Worm (Caenorhabditis elegans): ENCODE results near the gene B0252.3.

B0252.3 gene

DNA sequence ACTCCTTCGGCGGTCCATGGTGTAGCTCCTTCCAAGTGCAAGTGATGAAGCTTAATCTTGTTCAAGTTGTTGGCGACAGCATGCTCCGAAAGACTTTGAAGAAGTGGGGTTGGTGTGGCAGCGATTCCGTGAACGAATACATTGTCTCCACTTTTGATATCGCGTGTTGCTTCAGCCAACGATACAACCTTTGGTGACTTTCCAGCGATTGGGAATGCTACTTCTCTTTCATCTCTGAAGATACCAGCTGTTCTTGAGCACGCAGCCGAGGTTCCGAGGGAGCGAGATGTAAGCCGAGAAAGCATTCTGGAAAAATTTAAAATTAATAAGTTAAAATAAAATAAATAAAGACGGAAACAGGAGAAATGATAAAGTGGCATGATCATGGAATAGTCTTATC, 17.5 kb downstream of the B0252.3 start, which contains the start of gene acer-1:
TSS of gene acer-1 (minus strand) at position 306 of the 400 bp plus-strand sequence.
- no peak for TF ChIP-seq unc-62 (GFP tag; optimal IDR thresholded peaks at IDR 0.05)
- TF ChIP-seq elt-3 (tag; optimal IDR thresholded peaks at IDR 0.05) = no peak
- TF ChIP-seq bed-3 (GFP tag; optimal IDR thresholded peaks at IDR 0.05) = no peak
- no peak for TF ChIP-seq mep-1 (tag; optimal IDR thresholded peaks at IDR 0.05)
- no peak for TF ChIP-seq mls-2 (tag; optimal IDR thresholded peaks at IDR 0.05)
- no peak for TF ChIP-seq unc-39 (tag; optimal IDR thresholded peaks at IDR 0.05)
- no peak for TF ChIP-seq zip-8 (tag; optimal IDR thresholded peaks at IDR 0.05)
- no peak for TF ChIP-seq ces-1 (GFP tag; optimal IDR thresholded peaks at IDR 0.05)

DNA sequence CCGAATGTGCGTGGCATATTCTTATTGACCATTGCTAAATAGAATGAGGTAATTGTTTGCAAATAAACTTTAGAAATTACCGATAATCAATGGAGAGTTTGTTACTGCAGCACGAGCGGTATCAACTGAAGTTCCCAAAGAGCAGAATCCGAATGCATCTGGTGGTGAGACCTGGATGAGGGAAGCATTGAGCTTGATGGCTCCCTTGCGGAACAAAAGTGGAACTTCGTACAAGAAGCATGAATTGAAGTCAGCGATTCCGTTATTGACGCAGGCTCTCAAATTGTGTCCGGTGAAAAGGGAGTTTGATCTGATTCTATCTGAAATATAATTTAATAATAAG, 18.0 kb downstream of the B0252.3 start:
- TF ChIP-seq lsy-2 (tag; optimal IDR thresholded peaks at IDR 0.05) (no peak), unc-120 (tag; optimal IDR thresholded peaks at IDR 0.05; ENCODE audit: poor library complexity, severe bottlenecking) (no peak), blmp-1 (tag; optimal IDR thresholded peaks at IDR 0.05) (no peak), ceh-43 (GFP tag; optimal IDR thresholded peaks at IDR 0.05) (no peak), elt-3 (tag; optimal IDR thresholded peaks at IDR 0.05) (no peak), tbx-8 (GFP tag; optimal IDR thresholded peaks at IDR 0.05) (no peak), nhr-76 (tag; optimal IDR thresholded peaks at IDR 0.05) (no peak), M03D4.4 (tag; optimal IDR thresholded peaks at IDR 0.05) (no peak), ceh-83 (GFP tag; optimal IDR thresholded peaks at IDR 0.05) (no peak), zip-8 (tag; optimal IDR thresholded peaks at IDR 0.05) (no peak), pha-4 (tag; optimal IDR thresholded peaks at IDR 0.05) (no peak), hlh-1 (tag; optimal IDR thresholded peaks at IDR 0.05) (no peak), ceh-39 (tag; optimal IDR thresholded peaks at IDR 0.05) (no peak), mls-2 (tag; optimal IDR thresholded peaks at IDR 0.05) (no peak), ham-2 (GFP tag; optimal IDR thresholded peaks at IDR 0.05) (no peak), sem-2 (GFP tag; optimal IDR thresholded peaks at IDR 0.05) (no peak)

DNA sequence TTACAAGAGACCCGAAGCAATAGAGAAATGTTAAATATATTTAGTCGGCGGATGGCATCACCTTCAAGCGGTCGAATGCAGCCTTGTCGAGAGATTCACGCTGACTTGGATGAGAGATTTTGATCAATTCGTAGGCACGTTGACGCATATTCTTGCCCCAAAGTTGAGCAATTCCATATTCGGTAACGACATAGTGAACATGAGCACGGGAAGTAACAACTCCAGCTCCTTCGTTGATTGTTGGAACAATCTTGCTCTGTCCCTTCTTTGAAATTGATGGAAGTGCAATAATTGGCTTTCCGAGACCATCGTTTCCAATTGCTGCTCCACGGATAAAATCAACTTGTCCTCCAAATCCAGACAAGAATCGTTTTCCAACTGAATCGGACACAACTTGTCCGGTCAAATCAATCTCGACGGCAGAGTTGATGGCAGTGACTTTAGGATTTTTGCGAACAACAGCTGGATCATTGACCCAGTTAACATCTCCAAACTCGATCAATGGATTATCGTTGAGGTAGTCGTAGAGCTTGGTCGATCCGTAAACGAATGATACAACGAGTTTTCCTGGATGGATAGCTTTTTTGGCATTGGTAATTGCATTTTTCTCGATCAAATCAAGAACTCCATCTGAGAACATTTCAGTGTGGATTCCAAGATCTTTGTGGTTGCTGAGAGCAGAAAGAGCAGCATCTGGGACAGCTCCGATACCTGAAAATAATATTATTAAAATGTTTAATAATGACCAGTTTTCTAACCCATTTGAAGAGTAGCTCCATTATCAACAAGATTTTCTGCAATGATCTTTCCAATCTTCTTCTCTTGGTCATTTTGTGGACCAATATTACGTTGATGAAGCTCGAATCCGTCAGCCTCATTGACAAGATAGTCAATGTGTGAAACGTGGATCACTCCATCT, 18.6 kb downstream of the B0252.3 start:
- TF ChIP-seq nhr-12 (tag; optimal IDR thresholded peaks at IDR 0.05) (no peak), blmp-1 (tag; optimal IDR thresholded peaks at IDR 0.05) (no peak), tbx-8 (GFP tag; optimal IDR thresholded peaks at IDR 0.05) (no peak), ceh-83 (GFP tag; optimal IDR thresholded peaks at IDR 0.05) (no peak), drap-1 (GFP tag; optimal IDR thresholded peaks at IDR 0.05) (no peak), zip-8 (tag; optimal IDR thresholded peaks at IDR 0.05) (no peak), nhr-2 (tag; optimal IDR thresholded peaks at IDR 0.05) (no peak), unc-120 (tag; optimal IDR thresholded peaks at IDR 0.05; ENCODE audit: poor library complexity, severe bottlenecking) (no peak), pha-4 (tag; optimal IDR thresholded peaks at IDR 0.05) (no peak)

DNA sequence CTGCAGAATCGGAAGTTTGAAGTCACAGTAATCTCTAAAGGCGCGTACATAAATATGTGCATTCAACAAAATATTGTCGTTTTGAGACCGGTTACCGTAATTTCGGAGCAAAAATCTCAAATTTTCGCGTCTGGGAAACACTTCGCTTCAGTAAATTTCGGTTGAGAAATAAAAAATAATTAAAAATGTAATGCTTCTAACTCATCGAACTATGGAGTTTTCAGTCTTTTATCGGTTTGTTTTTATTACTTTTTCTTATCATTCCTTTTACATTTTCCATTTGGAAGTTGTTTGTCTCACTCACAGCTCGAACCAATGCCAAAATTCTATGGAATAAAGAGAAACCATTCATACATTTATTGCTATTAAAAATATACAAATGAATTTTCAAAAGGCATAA, 19.3 kb downstream of the B0252.3 start:
- TF ChIP-seq ham-2 (GFP tag; optimal IDR thresholded peaks at IDR 0.05) = no peak
- no peak for TF ChIP-seq ceh-43 (GFP tag; optimal IDR thresholded peaks at IDR 0.05)
- TF ChIP-seq unc-120 (tag; optimal IDR thresholded peaks at IDR 0.05; ENCODE audit: poor library complexity, severe bottlenecking) = no peak
- no peak for TF ChIP-seq snpc-4 (tag; optimal IDR thresholded peaks at IDR 0.05)
- no peak for TF ChIP-seq sptf-1 (tag; optimal IDR thresholded peaks at IDR 0.05)
- no peak for TF ChIP-seq mep-1 (tag; optimal IDR thresholded peaks at IDR 0.05)
- TF ChIP-seq tbx-8 (GFP tag; optimal IDR thresholded peaks at IDR 0.05) = no peak
- no peak for TF ChIP-seq zip-8 (tag; optimal IDR thresholded peaks at IDR 0.05)
- no peak for TF ChIP-seq ces-1 (GFP tag; optimal IDR thresholded peaks at IDR 0.05)

DNA sequence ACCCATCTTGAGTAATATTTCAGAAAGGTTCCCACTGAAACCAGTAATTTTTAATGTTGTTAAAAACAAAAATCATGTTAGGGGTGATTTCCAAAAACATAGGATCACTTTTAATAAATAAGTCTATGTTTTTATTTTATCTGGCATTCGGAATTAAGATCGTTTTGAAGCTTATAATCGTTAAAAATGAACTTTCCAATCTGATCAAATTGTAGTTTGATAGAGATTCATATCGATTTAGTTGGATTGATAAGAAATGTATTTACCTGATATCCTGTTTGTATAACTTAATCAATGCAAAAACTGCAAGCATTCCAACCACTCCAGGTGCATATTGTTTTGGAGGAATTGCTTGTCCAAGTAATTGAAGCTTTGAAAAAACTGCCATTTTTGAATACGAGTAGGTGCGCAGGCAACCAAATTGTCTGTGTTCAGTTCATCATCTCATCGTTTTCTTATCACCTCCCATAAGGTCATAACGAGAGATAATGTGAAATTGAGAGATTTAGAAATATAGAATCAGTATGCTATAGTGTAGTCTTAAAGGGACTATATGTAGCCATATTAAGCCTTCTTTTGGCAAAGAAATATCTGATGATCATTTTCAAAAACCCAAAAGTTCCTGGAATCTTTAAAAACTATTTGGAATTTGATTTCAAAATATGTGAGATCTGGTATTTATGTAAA, 20.1 kb downstream of the B0252.3 start, which contains the start of gene pmp-2:
TSS of gene pmp-2 (minus strand) at position 487 of the 687 bp plus-strand sequence.
- TF ChIP-seq lin-13 (tag; optimal IDR thresholded peaks at IDR 0.05) (no peak), flh-1 (GFP tag; optimal IDR thresholded peaks at IDR 0.05) (no peak), mab-5 (tag; optimal IDR thresholded peaks at IDR 0.05) (no peak), zip-8 (tag; optimal IDR thresholded peaks at IDR 0.05) (no peak), elt-1 (tag; optimal IDR thresholded peaks at IDR 0.05; ENCODE audit: borderline replicate concordance, insufficient read depth) (no peak), nhr-2 (tag; optimal IDR thresholded peaks at IDR 0.05) (no peak), bed-3 (GFP tag; optimal IDR thresholded peaks at IDR 0.05) (no peak), lsy-2 (tag; optimal IDR thresholded peaks at IDR 0.05) (no peak), tbx-8 (GFP tag; optimal IDR thresholded peaks at IDR 0.05) (no peak), sptf-1 (tag; optimal IDR thresholded peaks at IDR 0.05) (no peak), hlh-1 (tag; optimal IDR thresholded peaks at IDR 0.05) (no peak), blmp-1 (tag; optimal IDR thresholded peaks at IDR 0.05) (no peak), cnd-1 (tag; optimal IDR thresholded peaks at IDR 0.05) (no peak)

All from whole organism, mixed stage, embryonic.